Worm (Caenorhabditis elegans) whole organism, L3 larva: Measurements from ENCODE around the gene Y43B11AL.1.

Experiments used
- elt-1 ChIP-seq: fragments of 150-350 bp; optimal IDR thresholded peaks from 2 replicates; lab custom pipeline; 2014; ENCODE audit warnings: missing biosample characterization, missing genetic modification characterization
- elt-2 ChIP-seq: sonication (generic microtip); optimal IDR thresholded peaks from 2 replicates; lab custom pipeline; 2016; ENCODE audit warnings: missing genetic modification reagents, mild to moderate bottlenecking, missing genetic modification characterization, missing compliant biosample characterization
- elt-3 ChIP-seq, 3 experiments: fragments of 150-350 bp in 1 of 3; sonication (generic microtip) in 2 of 3; optimal IDR thresholded peaks; 2 replicates in 2 of 3; 4 replicates in 1 of 3; lab custom pipeline; 2014 to 2017; ENCODE audit warnings: missing biosample characterization in 3 of 3, missing genetic modification characterization in 3 of 3
- mdl-1 ChIP-seq: fragments of 150-350 bp; optimal IDR thresholded peaks from 2 replicates; lab custom pipeline; 2014; ENCODE audit warnings: missing biosample characterization, missing genetic modification characterization
- nhr-25 ChIP-seq: sonication (generic microtip); optimal IDR thresholded peaks from 2 replicates; lab custom pipeline; 2017; ENCODE audit warnings: missing biosample characterization, missing genetic modification characterization
- nhr-43 ChIP-seq: sonication (generic microtip); optimal IDR thresholded peaks from 2 replicates; lab custom pipeline; 2016; ENCODE audit warnings: mild to moderate bottlenecking, missing genetic modification characterization, missing compliant biosample characterization; ENCODE audit not compliant: poor library complexity, severe bottlenecking
- nhr-76 ChIP-seq: fragments of 150-350 bp; sonication (generic microtip); optimal IDR thresholded peaks from 5 replicates; lab custom pipeline; 2014; ENCODE audit warnings: missing biosample characterization, missing genetic modification characterization
- snpc-4 ChIP-seq: fragments of 150-350 bp; optimal IDR thresholded peaks from 2 replicates; lab custom pipeline; 2014; ENCODE audit warnings: missing biosample characterization, missing genetic modification characterization
- unc-39 ChIP-seq: sonication (generic microtip); optimal IDR thresholded peaks from 4 replicates; lab custom pipeline; 2017; ENCODE audit warnings: missing biosample characterization, missing genetic modification characterization
- unc-62 ChIP-seq: fragments of 150-350 bp; sonication (generic microtip); optimal IDR thresholded peaks from 4 replicates; lab custom pipeline; 2014; ENCODE audit warnings: missing biosample characterization, missing genetic modification reagents, missing genetic modification characterization

ce11 chrIV:7035823-7036222 lies 29.3 kb upstream of the Y43B11AL.1 start, which contains the start of gene C06G3.3:
- TF ChIP-seq elt-1 (tag; lab: Kevin White, UChicago) (no peak), elt-2 (no peak), nhr-76 (no peak), elt-3 (tag; optimal IDR thresholded peaks at IDR 0.05; lab: Kevin White, UChicago) (no peak), unc-39 (tag; lab: Kevin White, UChicago) (no peak), snpc-4 (tag; lab: Kevin White, UChicago) (no peak), unc-62 (GFP tag; lab: Kevin White, UChicago) (no peak), nhr-25 (tag; lab: Kevin White, UChicago) (no peak), nhr-43 (tag; lab: Kevin White, UChicago) (no peak), mdl-1 (tag; lab: Kevin White, UChicago) (no peak)
